Fruit fly (Drosophila melanogaster) Kc167 (cell line): ENCODE data around the gene CG32152.

ENCODE experiments used
- Myc ChIP-seq: fragments of >200 bp; optimal IDR thresholded peaks from 2 replicates; lab custom pipeline; 2017; ENCODE audit warnings: missing external identifiers
- Sin3A ChIP-seq: fragments of >200 bp; optimal IDR thresholded peaks from 2 replicates; lab custom pipeline; 2018; ENCODE audit warnings: missing external identifiers
- h ChIP-seq: fragments of >200 bp; optimal IDR thresholded peaks from 3 replicates; lab custom pipeline; 2018; ENCODE audit warnings: missing external identifiers
- insv ChIP-seq: fragments of >200 bp; optimal IDR thresholded peaks from 3 replicates; lab custom pipeline; 2018; ENCODE audit warnings: missing external identifiers
- psq ChIP-seq: fragments of >200 bp; optimal IDR thresholded peaks from 2 replicates; lab custom pipeline; 2017; ENCODE audit warnings: missing external identifiers
- ttk ChIP-seq: sonication (Bioruptor generic); optimal IDR thresholded peaks from 2 replicates; lab custom pipeline; 2017; ENCODE audit warnings: missing external identifiers

Gene CG32152

DNA sequence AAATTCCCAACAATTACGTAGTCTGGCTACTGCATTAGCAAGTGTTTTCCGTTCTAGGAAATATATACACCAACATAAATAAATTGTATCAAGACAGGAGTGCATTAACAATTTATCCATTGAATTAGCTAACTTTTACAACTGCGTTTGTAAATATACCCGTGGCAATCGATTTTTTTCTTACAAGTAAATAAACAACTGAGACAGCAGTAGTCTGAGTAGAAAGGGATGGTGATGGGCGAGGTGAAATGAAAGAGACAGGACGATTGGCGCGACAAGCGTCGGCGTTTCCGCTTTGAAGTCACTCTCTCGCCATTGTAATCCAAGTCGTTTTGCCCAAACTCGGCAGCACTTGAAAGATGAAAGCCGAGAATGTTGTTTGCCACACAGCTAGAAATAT lies 11.7 kb upstream of the CG32152 start:
- no peak for TF ChIP-seq ttk (lab: Kevin White, UChicago)
- no peak for TF ChIP-seq insv (lab: Kevin White, UChicago)
- TF ChIP-seq Sin3A (lab: Kevin White, UChicago): no peak
- no peak for TF ChIP-seq h (lab: Kevin White, UChicago)
- no peak for TF ChIP-seq psq (lab: Kevin White, UChicago)
- TF ChIP-seq Myc (lab: Kevin White, UChicago): no peak

DNA sequence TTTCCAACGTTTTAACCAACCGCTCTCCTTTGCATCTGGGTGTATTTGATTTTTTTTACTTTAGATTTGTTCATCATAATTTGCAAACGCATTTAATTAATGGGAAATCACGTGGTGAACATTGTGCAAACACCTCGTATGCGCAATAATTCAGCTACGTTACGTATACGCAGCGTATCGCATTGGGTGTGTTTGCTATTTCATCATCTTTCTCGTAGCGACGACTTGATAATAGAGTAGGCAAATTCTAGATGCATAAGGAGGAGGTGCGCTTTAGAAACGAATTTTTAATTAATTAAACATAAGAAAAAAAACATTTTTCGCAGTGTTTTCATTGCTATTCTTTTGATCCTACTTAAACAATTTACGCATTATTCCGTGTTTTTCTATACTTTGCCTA lies 9.8 kb upstream of the CG32152 start:
- TF ChIP-seq Myc (lab: Kevin White, UChicago): no peak
- TF ChIP-seq ttk (lab: Kevin White, UChicago): no peak
- TF ChIP-seq h (lab: Kevin White, UChicago): no peak
- TF ChIP-seq Sin3A (lab: Kevin White, UChicago): no peak
- TF ChIP-seq insv (lab: Kevin White, UChicago): no peak
- no peak for TF ChIP-seq psq (lab: Kevin White, UChicago)

DNA sequence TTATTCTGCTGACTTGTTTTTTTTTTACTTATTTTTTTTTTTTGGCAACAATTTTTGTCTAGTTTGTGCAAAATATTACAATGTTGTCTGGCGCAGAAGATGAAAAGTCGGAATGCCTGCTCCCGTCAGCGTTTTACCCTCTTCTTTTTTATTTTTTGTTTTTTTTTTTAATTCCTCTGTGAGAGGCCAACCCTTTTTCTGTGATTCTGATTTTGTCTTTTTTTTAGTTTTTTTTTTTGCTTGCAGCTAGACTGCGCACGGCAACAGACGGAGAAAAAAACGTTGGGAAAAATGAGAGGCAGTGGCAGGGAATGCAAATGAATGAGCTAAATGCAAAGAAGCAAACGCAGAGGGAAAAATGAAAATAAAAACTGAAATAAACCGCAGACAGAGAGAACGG lies 9.3 kb upstream of the CG32152 start:
- TF ChIP-seq insv (lab: Kevin White, UChicago) (no peak), ttk (lab: Kevin White, UChicago) (no peak), psq (lab: Kevin White, UChicago) (no peak), h (lab: Kevin White, UChicago) (no peak), Myc (lab: Kevin White, UChicago) (no peak), Sin3A (lab: Kevin White, UChicago) (no peak)

DNA sequence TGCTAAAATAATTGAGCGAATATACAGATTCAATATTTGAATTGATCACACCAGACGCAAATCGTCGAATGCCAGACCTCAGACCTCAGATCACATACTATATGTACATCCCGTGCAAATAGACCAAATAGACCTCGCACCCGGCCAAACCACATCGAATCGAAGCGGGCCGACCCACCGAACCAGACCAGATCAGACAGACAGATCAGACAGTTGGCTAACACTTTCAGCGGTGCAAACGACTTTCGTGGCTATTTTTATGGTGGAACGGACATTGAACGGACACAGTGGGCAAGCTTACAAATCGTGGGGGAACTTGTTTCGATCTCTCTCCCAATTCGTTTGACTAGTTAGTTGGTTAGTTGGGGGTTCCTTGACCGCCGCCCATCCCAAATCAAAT lies 7.9 kb upstream of the CG32152 start:
- no peak for TF ChIP-seq Myc (lab: Kevin White, UChicago)
- TF ChIP-seq psq (lab: Kevin White, UChicago): no peak
- TF ChIP-seq Sin3A (lab: Kevin White, UChicago): no peak
- no peak for TF ChIP-seq insv (lab: Kevin White, UChicago)
- TF ChIP-seq ttk (lab: Kevin White, UChicago): no peak
- no peak for TF ChIP-seq h (lab: Kevin White, UChicago)

DNA sequence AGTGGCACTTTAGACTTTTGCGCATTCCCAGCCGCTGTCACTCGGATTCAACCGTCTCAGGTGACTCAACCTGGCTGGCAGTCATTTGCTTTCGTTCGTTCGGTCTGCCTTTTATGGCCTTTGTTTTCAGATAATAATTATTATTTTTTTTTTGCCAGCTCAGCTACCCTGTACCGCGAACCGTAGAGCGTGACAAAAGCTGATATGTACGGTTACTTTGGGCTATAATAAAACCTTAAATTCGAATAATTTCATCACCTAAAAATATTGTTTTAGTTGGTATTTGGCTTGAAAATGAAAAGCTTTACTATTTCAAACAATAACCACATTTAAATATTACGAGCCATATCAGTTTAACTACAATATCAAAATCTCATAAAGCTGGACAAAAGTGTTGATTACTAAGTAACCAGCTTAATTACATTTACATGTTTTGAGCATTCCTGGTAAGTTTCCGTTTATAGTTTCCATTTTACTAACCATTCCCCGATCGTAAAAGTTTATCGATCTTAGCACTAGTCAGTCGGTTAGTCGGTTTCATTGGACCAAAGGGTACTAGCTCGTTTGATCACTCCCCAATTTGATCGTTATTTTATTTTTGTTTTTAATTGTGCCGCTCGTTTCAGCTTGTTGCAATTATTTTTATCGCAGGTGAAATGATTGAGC lies 7.1 kb upstream of the CG32152 start:
- TF ChIP-seq ttk (lab: Kevin White, UChicago) (no peak), Sin3A (lab: Kevin White, UChicago) (no peak), h (lab: Kevin White, UChicago) (no peak), Myc (lab: Kevin White, UChicago) (no peak), psq (lab: Kevin White, UChicago) (no peak), insv (lab: Kevin White, UChicago) (no peak)

DNA sequence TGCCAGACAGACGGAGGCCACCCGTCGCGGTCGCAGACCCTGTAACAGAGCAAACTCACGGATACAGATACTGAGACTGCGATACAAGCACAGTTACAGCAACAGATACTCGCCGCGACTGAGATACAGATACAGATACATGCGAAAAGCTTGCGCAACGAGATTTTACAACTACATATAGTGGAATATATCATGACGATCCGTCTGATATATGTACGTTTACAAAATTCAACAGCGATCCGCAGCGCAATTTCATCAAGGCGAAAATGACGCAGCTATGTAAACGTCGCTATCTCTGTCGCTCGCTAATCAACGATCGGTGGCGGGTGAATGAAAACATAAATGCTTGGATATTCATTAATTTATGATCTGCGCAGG lies 6.3 kb upstream of the CG32152 start:
- TF ChIP-seq h (lab: Kevin White, UChicago) (no peak), ttk (lab: Kevin White, UChicago) (no peak), Myc (lab: Kevin White, UChicago) (no peak), psq (lab: Kevin White, UChicago) (no peak), Sin3A (lab: Kevin White, UChicago) (no peak), insv (lab: Kevin White, UChicago) (no peak)

DNA sequence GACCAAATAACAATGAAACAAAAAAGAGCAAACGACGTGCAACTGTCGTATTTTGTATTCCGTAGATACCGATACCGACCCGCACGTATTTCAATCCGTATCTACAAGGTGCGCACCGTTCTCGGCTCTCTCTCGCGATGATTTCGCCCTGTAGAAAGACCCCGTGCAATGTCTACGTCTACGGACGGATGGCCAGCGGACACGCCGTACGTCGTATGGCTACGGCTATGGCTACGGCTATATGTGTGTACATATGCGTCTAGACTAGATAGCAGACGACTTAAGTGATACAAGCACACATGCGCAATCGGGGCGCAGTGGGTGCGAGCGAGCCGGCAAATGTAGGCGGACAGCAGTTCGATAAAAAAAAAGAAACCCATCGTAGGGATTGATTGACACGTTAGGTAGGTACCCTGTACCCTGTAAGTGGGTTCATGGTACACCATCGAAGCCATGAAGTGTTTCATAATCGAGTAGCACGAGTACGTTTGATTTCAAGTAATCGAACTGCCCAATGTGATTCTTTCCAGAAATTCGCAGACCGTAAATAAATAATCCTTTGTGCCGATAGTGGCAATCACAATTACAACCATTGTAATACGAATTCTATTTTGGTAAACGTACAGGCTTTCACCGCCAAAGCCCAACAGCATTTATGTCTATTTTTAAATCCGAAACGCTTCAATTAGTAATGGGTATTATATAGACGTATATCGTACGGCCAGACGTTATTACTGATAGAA lies 5.8 kb upstream of the CG32152 start:
- TF ChIP-seq insv (lab: Kevin White, UChicago) (no peak), psq (lab: Kevin White, UChicago) (no peak), h (lab: Kevin White, UChicago) (no peak), ttk (lab: Kevin White, UChicago) (no peak), Myc (lab: Kevin White, UChicago) (no peak), Sin3A (lab: Kevin White, UChicago) (no peak)

DNA sequence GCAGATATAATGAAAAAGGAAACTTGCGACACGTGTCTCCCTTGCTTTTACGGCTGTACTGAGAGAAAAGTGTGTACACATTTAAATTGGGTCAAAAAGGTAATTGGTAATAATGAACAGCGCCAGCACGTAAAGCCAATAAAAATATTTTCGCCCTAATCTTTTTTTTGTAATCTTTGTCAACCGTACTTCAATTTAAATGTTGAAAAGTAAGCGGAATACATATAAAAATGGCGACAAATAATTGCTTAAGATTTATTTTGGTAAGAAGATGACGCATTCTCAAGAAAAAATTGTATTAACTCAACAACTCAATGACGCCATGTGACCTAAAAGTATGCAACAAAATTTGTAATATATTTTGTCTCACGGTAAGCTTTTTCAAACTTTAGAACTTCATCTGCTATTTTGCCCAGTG lies 4.0 kb upstream of the CG32152 start:
- TF ChIP-seq insv (lab: Kevin White, UChicago) (no peak), Myc (lab: Kevin White, UChicago) (no peak), h (lab: Kevin White, UChicago) (no peak), ttk (lab: Kevin White, UChicago) (no peak), Sin3A (lab: Kevin White, UChicago) (no peak), psq (lab: Kevin White, UChicago) (no peak)

DNA sequence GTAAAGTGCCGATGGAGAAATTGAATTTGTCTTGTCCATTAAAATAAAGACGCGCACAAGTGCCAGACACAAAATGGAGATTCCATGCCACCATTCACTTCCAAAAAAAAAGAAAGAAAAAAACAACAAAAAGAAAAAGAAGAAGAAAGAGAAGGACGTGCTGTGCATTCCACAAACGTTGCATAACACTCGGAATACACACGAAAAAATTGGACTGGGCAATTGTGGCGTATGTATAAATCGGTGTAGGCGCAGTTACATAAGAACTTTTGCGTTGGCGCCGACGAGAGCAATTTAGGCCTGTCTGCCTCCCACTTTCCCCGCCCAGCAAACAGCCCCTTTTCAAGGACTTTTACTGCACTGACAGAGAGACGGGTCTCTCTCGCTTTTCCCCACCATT lies 3.5 kb upstream of the CG32152 start:
- TF ChIP-seq Myc (lab: Kevin White, UChicago) (no peak), insv (lab: Kevin White, UChicago) (no peak), h (lab: Kevin White, UChicago) (no peak), psq (lab: Kevin White, UChicago) (no peak), ttk (lab: Kevin White, UChicago) (no peak), Sin3A (lab: Kevin White, UChicago) (no peak)

DNA sequence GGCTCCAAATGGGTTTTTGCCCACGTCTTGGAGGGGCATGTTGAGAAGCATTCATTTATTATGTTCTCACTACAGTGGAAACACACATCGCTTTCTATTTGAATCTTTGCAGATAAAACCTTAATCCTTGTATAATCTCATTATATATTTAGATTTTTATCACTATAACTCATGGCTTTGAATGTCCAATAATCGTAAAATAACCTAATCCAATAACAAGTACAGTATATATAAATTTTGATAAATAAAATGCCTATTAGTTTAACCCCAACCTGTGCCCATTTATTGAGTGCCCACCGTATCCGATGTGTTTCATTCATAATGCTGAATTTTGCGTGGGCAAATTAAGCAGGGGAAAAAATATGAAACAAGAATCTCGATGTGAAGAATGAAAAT lies 2.7 kb upstream of the CG32152 start:
- TF ChIP-seq Myc (lab: Kevin White, UChicago) (no peak), h (lab: Kevin White, UChicago) (no peak), insv (lab: Kevin White, UChicago) (no peak), psq (lab: Kevin White, UChicago) (no peak), Sin3A (lab: Kevin White, UChicago) (no peak), ttk (lab: Kevin White, UChicago) (no peak)

DNA sequence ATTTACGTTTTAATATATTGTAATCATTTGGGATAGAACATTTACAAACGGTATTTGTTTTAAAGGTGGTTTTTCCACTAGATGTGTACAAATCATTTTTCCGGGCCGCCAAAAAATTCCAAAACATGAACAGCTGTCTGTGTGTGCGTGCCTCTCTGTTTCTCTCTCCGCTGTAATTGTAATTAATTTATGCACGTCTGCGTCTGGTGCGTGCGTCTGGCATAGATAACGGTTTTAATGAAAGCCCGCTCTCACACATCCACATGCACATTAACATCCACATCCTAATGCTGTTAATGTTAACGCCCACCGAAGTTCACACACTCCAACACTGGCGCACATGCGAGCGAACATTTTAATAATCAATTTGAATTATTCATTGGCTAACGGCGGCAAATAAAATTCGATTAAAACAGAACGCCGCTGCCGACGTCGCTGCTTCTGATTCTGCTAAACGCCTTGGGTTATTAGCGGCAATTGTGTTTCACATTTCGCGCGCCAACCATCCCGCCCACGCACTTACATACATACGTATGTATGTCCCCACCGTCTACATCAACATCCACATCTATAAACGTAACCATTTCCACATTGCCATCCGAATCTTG lies 2.2 kb upstream of the CG32152 start:
- TF ChIP-seq ttk (lab: Kevin White, UChicago) (no peak), Myc (lab: Kevin White, UChicago) (no peak), psq (lab: Kevin White, UChicago) (no peak), Sin3A (lab: Kevin White, UChicago) (no peak), insv (lab: Kevin White, UChicago) (no peak), h (lab: Kevin White, UChicago) (no peak)
